Worm (Caenorhabditis elegans) whole organism, young adult: Measurements from ENCODE around the gene marc-2.

Source experiments
- B0261.1 ChIP-seq: sonication (generic microtip); optimal IDR thresholded peaks from 2 replicates; lab custom pipeline; 2016; ENCODE audit warnings: mild to moderate bottlenecking, missing genetic modification characterization, moderate library complexity, missing compliant biosample characterization
- B0336.3 ChIP-seq: fragments of 200-800 bp; sonication (Bioruptor generic); IDR thresholded peaks from 2 replicates; pipeline ENCODE4 v1.3.6; 2022; ENCODE audit warnings: missing genetic modification characterization, missing compliant biosample characterization
- C06A6.2 ChIP-seq: fragments of 200-800 bp; sonication (Bioruptor generic); conservative IDR thresholded peaks from 2 replicates; pipeline ENCODE4 v1.3.6; 2022; ENCODE audit warnings: missing genetic modification characterization, missing compliant biosample characterization
- K11D2.4 ChIP-seq: fragments of 200-800 bp; sonication (Bioruptor generic); IDR thresholded peaks from 2 replicates; pipeline ENCODE4 v1.3.6; 2022; ENCODE audit warnings: missing genetic modification reagents, missing genetic modification characterization, missing compliant biosample characterization
- Y56A3A.18 ChIP-seq: fragments of 200-800 bp; sonication (Bioruptor generic); IDR thresholded peaks from 2 replicates; pipeline ENCODE4 v1.3.6; 2022; ENCODE audit warnings: missing genetic modification reagents, missing genetic modification characterization, missing compliant biosample characterization
- Y79H2A.3 ChIP-seq: fragments of 200-800 bp; sonication (Bioruptor generic); conservative IDR thresholded peaks from 2 replicates; pipeline ENCODE4 v1.3.6; 2022; ENCODE audit warnings: missing genetic modification reagents, missing genetic modification characterization, missing compliant biosample characterization
- Y95B8A.8 ChIP-seq: fragments of 200-800 bp; sonication (Bioruptor generic); IDR thresholded peaks from 2 replicates; pipeline ENCODE4 v1.3.6; 2022; ENCODE audit warnings: missing genetic modification reagents, missing genetic modification characterization, missing compliant biosample characterization
- aptf-3 ChIP-seq: fragments of 200-800 bp; sonication (Bioruptor generic); IDR thresholded peaks from 2 replicates; pipeline ENCODE4 v1.3.6; 2022; ENCODE audit warnings: missing genetic modification characterization, missing compliant biosample characterization
- atf-7 ChIP-seq: sonication (generic microtip); optimal IDR thresholded peaks from 2 replicates; lab custom pipeline; 2017; ENCODE audit warnings: mild to moderate bottlenecking, missing genetic modification characterization, missing compliant biosample characterization
- bed-2 ChIP-seq: fragments of 200-800 bp; sonication (Bioruptor generic); IDR thresholded peaks from 2 replicates; pipeline ENCODE4 v1.3.6; 2022; ENCODE audit warnings: missing genetic modification reagents, missing genetic modification characterization, missing compliant biosample characterization
- ceh-100 ChIP-seq: fragments of 200-800 bp; sonication (Bioruptor generic); IDR thresholded peaks from 2 replicates; pipeline ENCODE4 v1.3.6; 2022; ENCODE audit warnings: missing genetic modification reagents, missing genetic modification characterization, missing compliant biosample characterization
- ceh-79 ChIP-seq: sonication (generic microtip); optimal IDR thresholded peaks from 2 replicates; lab custom pipeline; 2017; ENCODE audit warnings: mild to moderate bottlenecking, missing genetic modification characterization, missing compliant biosample characterization
- ceh-91 ChIP-seq: fragments of 200-800 bp; sonication (Bioruptor generic); IDR thresholded peaks from 2 replicates; pipeline ENCODE4 v1.3.6; 2022; ENCODE audit warnings: missing genetic modification reagents, missing genetic modification characterization, missing compliant biosample characterization
- chd-7 ChIP-seq: sonication (generic microtip); optimal IDR thresholded peaks from 2 replicates; lab custom pipeline; 2016; ENCODE audit warnings: mild to moderate bottlenecking, missing genetic modification characterization, moderate library complexity, missing compliant biosample characterization
- efl-1 ChIP-seq: fragments of 150-350 bp; optimal IDR thresholded peaks from 2 replicates; lab custom pipeline; 2014; ENCODE audit warnings: missing biosample characterization, missing genetic modification reagents, missing genetic modification characterization
- egl-44 ChIP-seq: fragments of 200-800 bp; sonication (Bioruptor generic); IDR thresholded peaks from 2 replicates; pipeline ENCODE4 v1.3.6; 2022; ENCODE audit warnings: missing genetic modification reagents, missing genetic modification characterization, missing compliant biosample characterization
- ekl-4 ChIP-seq: fragments of 200-800 bp; sonication (Bioruptor generic); IDR thresholded peaks from 2 replicates; pipeline ENCODE4 v1.3.6; 2022; ENCODE audit warnings: missing genetic modification reagents, missing genetic modification characterization, missing compliant biosample characterization
- gei-17 ChIP-seq: fragments of 200-800 bp; sonication (Bioruptor generic); optimal IDR thresholded peaks from 2 replicates; lab custom pipeline; 2018; ENCODE audit warnings: mild to moderate bottlenecking, missing genetic modification characterization, missing compliant biosample characterization
- him-1 ChIP-seq: sonication (generic microtip); optimal IDR thresholded peaks from 2 replicates; lab custom pipeline; 2016; ENCODE audit warnings: missing genotype, missing genetic modification reagents, missing genetic modification characterization, missing compliant biosample characterization
- hlh-26 ChIP-seq: fragments of 200-800 bp; sonication (Bioruptor generic); conservative IDR thresholded peaks from 2 replicates; pipeline ENCODE4 v1.3.6; 2022; ENCODE audit warnings: missing genetic modification reagents, missing genetic modification characterization, missing compliant biosample characterization
- hrde-1 ChIP-seq: sonication (generic microtip); optimal IDR thresholded peaks from 2 replicates; lab custom pipeline; 2016; ENCODE audit warnings: missing genetic modification characterization, mild to moderate bottlenecking, missing compliant biosample characterization, moderate library complexity, missing genotype, missing genetic modification reagents, borderline replicate concordance
- lin-26 ChIP-seq: fragments of 200-800 bp; sonication (Bioruptor generic); IDR thresholded peaks from 2 replicates; pipeline ENCODE4 v1.3.6; 2022; ENCODE audit warnings: missing genetic modification reagents, missing genetic modification characterization, missing compliant biosample characterization
- lin-40 ChIP-seq: sonication (generic microtip); optimal IDR thresholded peaks from 2 replicates; lab custom pipeline; 2016; ENCODE audit warnings: missing genetic modification characterization, mild to moderate bottlenecking, missing compliant biosample characterization, missing genotype, missing genetic modification reagents
- lin-54 ChIP-seq: fragments of 200-800 bp; sonication (Bioruptor generic); optimal IDR thresholded peaks from 2 replicates; lab custom pipeline; 2018; ENCODE audit warnings: mild to moderate bottlenecking, missing genetic modification characterization, missing compliant biosample characterization
- lir-1 ChIP-seq: fragments of 200-800 bp; sonication (Bioruptor generic); conservative IDR thresholded peaks from 2 replicates; pipeline ENCODE4 v1.3.6; 2022; ENCODE audit warnings: missing genetic modification reagents, missing genetic modification characterization, missing compliant biosample characterization
- madf-6 ChIP-seq: fragments of 200-800 bp; sonication (Bioruptor generic); IDR thresholded peaks from 2 replicates; pipeline ENCODE4 v1.3.6; 2022; ENCODE audit warnings: missing genetic modification reagents, missing genetic modification characterization, missing compliant biosample characterization
- mcd-1 ChIP-seq: fragments of 200-800 bp; sonication (Bioruptor generic); IDR thresholded peaks from 2 replicates; pipeline ENCODE4 v1.3.6; 2022; ENCODE audit warnings: missing genetic modification reagents, missing genetic modification characterization, missing compliant biosample characterization
- nfya-1 ChIP-seq: sonication (generic microtip); optimal IDR thresholded peaks from 2 replicates; lab custom pipeline; 2017; ENCODE audit warnings: antibody characterized with exemption, missing compliant biosample characterization, missing genetic modification characterization, borderline replicate concordance; ENCODE audit not compliant: insufficient read depth
- nfya-2 ChIP-seq: fragments of 200-800 bp; sonication (Bioruptor generic); IDR thresholded peaks from 2 replicates; pipeline ENCODE4 v1.3.6; 2022; ENCODE audit warnings: missing genetic modification reagents, missing genetic modification characterization, missing compliant biosample characterization
- nhr-120 ChIP-seq: fragments of 200-800 bp; sonication (Bioruptor generic); IDR thresholded peaks from 2 replicates; pipeline ENCODE4 v1.3.6; 2022; ENCODE audit warnings: missing genetic modification characterization, missing compliant biosample characterization
- nhr-27 ChIP-seq: fragments of 200-800 bp; sonication (Bioruptor generic); optimal IDR thresholded peaks from 2 replicates; lab custom pipeline; 2018; ENCODE audit warnings: mild to moderate bottlenecking, missing genetic modification characterization, moderate library complexity, missing compliant biosample characterization
- nhr-80 ChIP-seq: sonication (generic microtip); optimal IDR thresholded peaks from 2 replicates; lab custom pipeline; 2016; ENCODE audit warnings: missing genetic modification characterization, missing compliant biosample characterization
- pha-4 ChIP-seq: fragments of 150-350 bp; sonication (generic microtip); optimal IDR thresholded peaks from 2 replicates; lab custom pipeline; 2014; ENCODE audit warnings: missing biosample characterization, missing genetic modification reagents, missing genetic modification characterization
- rpc-1 ChIP-seq, 2 experiments: fragments of 150-350 bp in 1 of 2; sonication (generic microtip) in 1 of 2; optimal IDR thresholded peaks; 2 replicates each; lab custom pipeline; 2014 to 2018; ENCODE audit warnings: missing biosample characterization in 1 of 2, missing genetic modification characterization in 1 of 2, missing genetic modification reagents in 1 of 2, missing genotype in 1 of 2
- snpc-3.4 ChIP-seq: sonication (generic microtip); optimal IDR thresholded peaks from 2 replicates; lab custom pipeline; 2017; ENCODE audit warnings: missing genetic modification characterization, mild to moderate bottlenecking, missing compliant biosample characterization, antibody characterized with exemption, moderate library complexity, missing genotype, missing genetic modification reagents
- somi-1 ChIP-seq: fragments of 200-800 bp; sonication (Bioruptor generic); optimal IDR thresholded peaks from 2 replicates; lab custom pipeline; 2018; ENCODE audit warnings: mild to moderate bottlenecking, missing genetic modification characterization, missing compliant biosample characterization
- tbp1 ChIP-seq: fragments of 200-800 bp; sonication (Bioruptor generic); optimal IDR thresholded peaks from 2 replicates; lab custom pipeline; 2018; ENCODE audit warnings: mild to moderate bottlenecking, missing genetic modification characterization, missing compliant biosample characterization
- unc-130 ChIP-seq: sonication (generic microtip); optimal IDR thresholded peaks from 2 replicates; lab custom pipeline; 2016; ENCODE audit warnings: missing genetic modification reagents, missing genetic modification characterization, missing compliant biosample characterization
- unc-62 ChIP-seq: fragments of 150-350 bp; optimal IDR thresholded peaks from 2 replicates; lab custom pipeline; 2014; ENCODE audit warnings: missing biosample characterization, missing genetic modification reagents, missing genetic modification characterization
- xnd-1 ChIP-seq: sonication (generic microtip); optimal IDR thresholded peaks from 2 replicates; lab custom pipeline; 2016; ENCODE audit warnings: missing genotype, missing genetic modification reagents, missing genetic modification characterization, missing compliant biosample characterization
- zfh-2 ChIP-seq: fragments of 200-800 bp; sonication (Bioruptor generic); conservative IDR thresholded peaks from 2 replicates; pipeline ENCODE4 v1.3.6; 2022; ENCODE audit warnings: missing genetic modification reagents, missing genetic modification characterization, missing compliant biosample characterization
- ztf-18 ChIP-seq: sonication (generic microtip); optimal IDR thresholded peaks from 2 replicates; lab custom pipeline; 2016; ENCODE audit warnings: missing genotype, mild to moderate bottlenecking, missing genetic modification characterization, missing compliant biosample characterization
- ztf-25 ChIP-seq: fragments of 200-800 bp; sonication (Bioruptor generic); IDR thresholded peaks from 2 replicates; pipeline ENCODE4 v1.3.6; 2022; ENCODE audit warnings: missing genetic modification reagents, missing genetic modification characterization, missing compliant biosample characterization
- ztf-6 ChIP-seq: fragments of 200-800 bp; sonication (Bioruptor generic); IDR thresholded peaks from 2 replicates; pipeline ENCODE4 v1.3.6; 2022; ENCODE audit warnings: missing genetic modification reagents, missing genetic modification characterization, missing compliant biosample characterization

marc-2 gene

ce11 chrII:10657632-10658108 is 3.1 kb downstream of the marc-2 start, which contains the start of gene lact-3 (continued):
- TF ChIP-seq B0261.1 (tag; lab: Kevin White, UChicago) (no peak), gei-17 (GFP tag; lab: Kevin White, UChicago) (no peak), ztf-6 (no peak), egl-44 (0 out of 2 replicates have a peak, but pooled peaks have one; percentile 13), mcd-1 (GFP tag; lab: Robert Waterston, UW) (peak; percentile 43), madf-6 (GFP tag; lab: Robert Waterston, UW) (peak; percentile 65), lin-26 (0 out of 2 replicates have a peak, but pooled peaks have one; percentile 59), ekl-4 (peak; percentile 71), Y79H2A.3 (0 out of 2 replicates have a peak, but pooled peaks have one; percentile 38), lir-1 (no peak), Y95B8A.8 (0 out of 2 replicates have a peak, but pooled peaks have one; percentile 41), him-1 (peak; percentile 16), somi-1 (GFP tag; lab: Kevin White, UChicago) (no peak), tbp1 (peak; percentile 35), nfya-1 (no peak), chd-7 (tag; lab: Kevin White, UChicago) (peak; percentile 35), ceh-79 (tag; lab: Kevin White, UChicago) (peak; percentile 23), xnd-1 (peak; percentile 37), nhr-120 (no peak)

- TF ChIP-seq ztf-18 (no peak), ztf-25 (GFP tag; lab: Robert Waterston, UW) (no peak), Y56A3A.18 (GFP tag; lab: Robert Waterston, UW) (no peak), nhr-80 (tag; lab: Kevin White, UChicago) (peak; percentile 42), unc-130 (no peak), rpc-1 (optimal IDR thresholded peaks at IDR 0.05; lab: Kevin White, UChicago) (no peak), rpc-1 (tag; optimal IDR thresholded peaks at IDR 0.05; lab: Kevin White, UChicago) (no peak), snpc-3.4 (tag; lab: Kevin White, UChicago) (no peak), nfya-2 (GFP tag; lab: Robert Waterston, UW) (no peak)
Measured at ce11 chrII:10656395-10656794, 4.4 kb downstream of the marc-2 start.

ce11 chrII:10654435-10654834 is 6.4 kb downstream of the marc-2 start:
- TF ChIP-seq ceh-100 (GFP tag; lab: Robert Waterston, UW) = no peak
- no peak for TF ChIP-seq efl-1
- no peak for TF ChIP-seq K11D2.4 (GFP tag; lab: Robert Waterston, UW)
- TF ChIP-seq lin-54 (GFP tag; lab: Kevin White, UChicago) = no peak
- no peak for TF ChIP-seq lin-40 (tag; lab: Kevin White, UChicago)

- TF ChIP-seq nhr-80 (tag; lab: Kevin White, UChicago) (peak; percentile 72), unc-62 (GFP tag; lab: Kevin White, UChicago) (no peak)
Measured at ce11 chrII:10653559-10653958, 7.2 kb downstream of the marc-2 start.

- TF ChIP-seq atf-7 (tag; lab: Kevin White, UChicago) (no peak), pha-4 (tag; lab: Kevin White, UChicago) (no peak), aptf-3 (GFP tag; lab: Robert Waterston, UW) (no peak), Y56A3A.18 (GFP tag; lab: Robert Waterston, UW) (no peak), bed-2 (GFP tag; lab: Robert Waterston, UW) (no peak), B0336.3 (peak; percentile 38; the same call in 1 of the 2 replicates), hrde-1 (tag; lab: Kevin White, UChicago) (no peak), ceh-91 (GFP tag; lab: Robert Waterston, UW) (0 out of 2 replicates have a peak, but pooled peaks have one; percentile 23), Y95B8A.8 (no peak), C06A6.2 (no peak), zfh-2 (peak; percentile 50), ztf-25 (GFP tag; lab: Robert Waterston, UW) (0 out of 2 replicates have a peak, but pooled peaks have one; percentile 22), hlh-26 (GFP tag; lab: Robert Waterston, UW) (no peak), nhr-27 (tag; lab: Kevin White, UChicago) (no peak)
Measured at ce11 chrII:10652112-10652511, 8.7 kb downstream of the marc-2 start, which contains the start of gene nphp-1. TSS of gene nphp-1 (minus strand) at chrII:10652256.
